Worm (Caenorhabditis elegans) whole organism, late embryonic: Measurements from ENCODE around the gene rcs-1.

ENCODE experiments used
- C38D4.7 ChIP-seq: fragments of 200-800 bp; sonication (Bioruptor generic); optimal IDR thresholded peaks from 2 replicates; lab custom pipeline; 2018; ENCODE audit warnings: mild to moderate bottlenecking, missing genetic modification characterization, moderate library complexity, missing compliant biosample characterization
- F13H6.1 ChIP-seq: sonication (generic microtip); optimal IDR thresholded peaks from 2 replicates; lab custom pipeline; 2016; ENCODE audit warnings: missing genetic modification characterization, missing compliant biosample characterization
- K02D7.2 ChIP-seq: sonication (generic microtip); optimal IDR thresholded peaks from 2 replicates; lab custom pipeline; 2017; ENCODE audit warnings: mild to moderate bottlenecking, missing genetic modification characterization, missing compliant biosample characterization
- K09A11.1 ChIP-seq: sonication (generic microtip); optimal IDR thresholded peaks from 2 replicates; lab custom pipeline; 2017; ENCODE audit warnings: antibody characterized with exemption, mild to moderate bottlenecking, missing genetic modification characterization, missing compliant biosample characterization; ENCODE audit not compliant: insufficient read depth
- T23F11.4 ChIP-seq: fragments of 200-800 bp; sonication (Bioruptor generic); optimal IDR thresholded peaks from 2 replicates; lab custom pipeline; 2018; ENCODE audit warnings: mild to moderate bottlenecking, missing genetic modification characterization, missing compliant biosample characterization
- Y22D7AL.16 ChIP-seq: sonication (generic microtip); optimal IDR thresholded peaks from 2 replicates; lab custom pipeline; 2016; ENCODE audit warnings: missing genetic modification characterization, missing compliant biosample characterization
- ahr-1 ChIP-seq: sonication (generic microtip); optimal IDR thresholded peaks from 2 replicates; lab custom pipeline; 2016; ENCODE audit warnings: missing genetic modification characterization, missing compliant biosample characterization
- ama-1 ChIP-seq: fragments of 150-350 bp; optimal IDR thresholded peaks from 2 replicates; lab custom pipeline; 2014
- ceh-14 ChIP-seq: sonication (generic microtip); optimal IDR thresholded peaks from 2 replicates; lab custom pipeline; 2016; ENCODE audit warnings: missing genotype, missing genetic modification characterization, missing compliant biosample characterization
- ceh-18 ChIP-seq: sonication (generic microtip); optimal IDR thresholded peaks from 2 replicates; lab custom pipeline; 2016; ENCODE audit warnings: missing genetic modification characterization, missing compliant biosample characterization
- ceh-19 ChIP-seq: fragments of 200-800 bp; sonication (Bioruptor generic); optimal IDR thresholded peaks from 2 replicates; lab custom pipeline; 2018; ENCODE audit warnings: mild to moderate bottlenecking, missing genetic modification characterization, missing compliant biosample characterization
- ceh-2 ChIP-seq: sonication (generic microtip); optimal IDR thresholded peaks from 2 replicates; lab custom pipeline; 2016; ENCODE audit warnings: missing genotype, missing genetic modification characterization, missing compliant biosample characterization
- ceh-22 ChIP-seq: sonication (generic microtip); optimal IDR thresholded peaks from 2 replicates; lab custom pipeline; 2017; ENCODE audit warnings: missing biosample characterization, missing genetic modification characterization
- ceh-30 ChIP-seq: fragments of 150-350 bp; optimal IDR thresholded peaks from 2 replicates; lab custom pipeline; 2014; ENCODE audit warnings: missing biosample characterization, missing genetic modification characterization
- ceh-34 ChIP-seq: sonication (generic microtip); optimal IDR thresholded peaks from 2 replicates; lab custom pipeline; 2016; ENCODE audit warnings: mild to moderate bottlenecking, missing genetic modification characterization, missing compliant biosample characterization
- ceh-45 ChIP-seq: fragments of 200-800 bp; sonication (Bioruptor generic); IDR thresholded peaks from 2 replicates; pipeline ENCODE4 v1.3.6; 2022; ENCODE audit warnings: missing genetic modification reagents, missing genetic modification characterization, missing compliant biosample characterization
- ceh-48 ChIP-seq: sonication (generic microtip); optimal IDR thresholded peaks from 2 replicates; lab custom pipeline; 2016; ENCODE audit warnings: missing genetic modification characterization, inconsistent platforms, missing compliant biosample characterization
- ceh-6 ChIP-seq: fragments of 200-800 bp; sonication (Bioruptor generic); optimal IDR thresholded peaks from 2 replicates; lab custom pipeline; 2018; ENCODE audit warnings: mild to moderate bottlenecking, missing genetic modification characterization, missing compliant biosample characterization
- ceh-9 ChIP-seq: sonication (generic microtip); optimal IDR thresholded peaks from 2 replicates; lab custom pipeline; 2016; ENCODE audit warnings: mild to moderate bottlenecking, missing genetic modification characterization, inconsistent platforms, missing compliant biosample characterization
- che-1 ChIP-seq: sonication (generic microtip); optimal IDR thresholded peaks from 2 replicates; lab custom pipeline; 2016; ENCODE audit warnings: mild to moderate bottlenecking, missing genetic modification characterization, missing compliant biosample characterization
- dmd-4 ChIP-seq: sonication (generic microtip); optimal IDR thresholded peaks from 2 replicates; lab custom pipeline; 2016; ENCODE audit warnings: borderline replicate concordance, missing genetic modification characterization, missing compliant biosample characterization
- dve-1 ChIP-seq: sonication (generic microtip); optimal IDR thresholded peaks from 2 replicates; lab custom pipeline; 2017; ENCODE audit warnings: antibody characterized with exemption, mild to moderate bottlenecking, missing genetic modification characterization, missing compliant biosample characterization
- elt-4 ChIP-seq: sonication (generic microtip); optimal IDR thresholded peaks from 2 replicates; lab custom pipeline; 2016; ENCODE audit warnings: missing genetic modification characterization, missing compliant biosample characterization
- ets-4 ChIP-seq: sonication (generic microtip); optimal IDR thresholded peaks from 2 replicates; lab custom pipeline; 2016; ENCODE audit warnings: missing genetic modification characterization, missing compliant biosample characterization
- eyg-1 ChIP-seq: sonication (generic microtip); optimal IDR thresholded peaks from 2 replicates; lab custom pipeline; 2016; ENCODE audit warnings: missing genotype, missing genetic modification characterization, missing compliant biosample characterization
- fax-1 ChIP-seq: sonication (generic microtip); optimal IDR thresholded peaks from 2 replicates; lab custom pipeline; 2016; ENCODE audit warnings: missing genotype, missing genetic modification characterization, missing compliant biosample characterization
- fkh-10 ChIP-seq: fragments of 150-350 bp; optimal IDR thresholded peaks from 2 replicates; lab custom pipeline; 2014; ENCODE audit warnings: missing biosample characterization, missing genetic modification reagents, missing genetic modification characterization
- gmeb-2 ChIP-seq: sonication (generic microtip); optimal IDR thresholded peaks from 2 replicates; lab custom pipeline; 2016; ENCODE audit warnings: missing genetic modification characterization, inconsistent platforms, missing compliant biosample characterization
- hlh-13 ChIP-seq: fragments of 200-800 bp; sonication (Bioruptor generic); optimal IDR thresholded peaks from 2 replicates; lab custom pipeline; 2018; ENCODE audit warnings: mild to moderate bottlenecking, missing genetic modification characterization, missing compliant biosample characterization
- hlh-15 ChIP-seq: sonication (generic microtip); optimal IDR thresholded peaks from 2 replicates; lab custom pipeline; 2016; ENCODE audit warnings: missing genetic modification characterization, missing compliant biosample characterization
- hlh-30 ChIP-seq: sonication (generic microtip); optimal IDR thresholded peaks from 2 replicates; lab custom pipeline; 2017; ENCODE audit warnings: antibody characterized with exemption, missing genetic modification characterization, missing compliant biosample characterization; ENCODE audit not compliant: insufficient read depth
- hlh-6 ChIP-seq: sonication (generic microtip); optimal IDR thresholded peaks from 2 replicates; lab custom pipeline; 2016; ENCODE audit warnings: missing genotype, missing genetic modification characterization, missing compliant biosample characterization
- hlh-8 ChIP-seq: sonication (generic microtip); optimal IDR thresholded peaks from 2 replicates; lab custom pipeline; 2016; ENCODE audit warnings: missing genotype, missing genetic modification characterization, missing compliant biosample characterization
- lin-11 ChIP-seq: fragments of 200-800 bp; sonication (Bioruptor generic); optimal IDR thresholded peaks from 2 replicates; lab custom pipeline; 2018; ENCODE audit warnings: mild to moderate bottlenecking, missing genetic modification characterization, missing compliant biosample characterization
- madf-2 ChIP-seq: sonication (generic microtip); optimal IDR thresholded peaks from 2 replicates; lab custom pipeline; 2017; ENCODE audit warnings: missing genetic modification characterization, missing compliant biosample characterization
- mec-3 ChIP-seq: sonication (generic microtip); optimal IDR thresholded peaks from 2 replicates; lab custom pipeline; 2016; ENCODE audit warnings: borderline replicate concordance, missing genetic modification characterization, missing compliant biosample characterization
- nfya-1 ChIP-seq: sonication (generic microtip); optimal IDR thresholded peaks from 2 replicates; lab custom pipeline; 2017; ENCODE audit warnings: missing genetic modification characterization, mild to moderate bottlenecking, missing compliant biosample characterization, antibody characterized with exemption, moderate library complexity
- nhr-11 ChIP-seq: fragments of 150-350 bp; optimal IDR thresholded peaks from 2 replicates; lab custom pipeline; 2014; ENCODE audit warnings: missing biosample characterization, missing genetic modification characterization
- nhr-232 ChIP-seq: sonication (generic microtip); optimal IDR thresholded peaks from 2 replicates; lab custom pipeline; 2016; ENCODE audit warnings: missing genetic modification characterization, missing compliant biosample characterization
- pax-1 ChIP-seq: fragments of 150-350 bp; optimal IDR thresholded peaks from 2 replicates; lab custom pipeline; 2014; ENCODE audit warnings: missing biosample characterization, missing genetic modification characterization
- pqm-1 ChIP-seq: sonication (generic microtip); optimal IDR thresholded peaks from 2 replicates; lab custom pipeline; 2016; ENCODE audit warnings: missing genetic modification characterization, missing compliant biosample characterization
- pros-1 ChIP-seq: fragments of 150-350 bp; optimal IDR thresholded peaks from 2 replicates; lab custom pipeline; 2014; ENCODE audit warnings: missing biosample characterization, missing genetic modification reagents, missing genetic modification characterization
- ref-2 ChIP-seq: sonication (generic microtip); optimal IDR thresholded peaks from 2 replicates; lab custom pipeline; 2016; ENCODE audit warnings: missing genetic modification characterization, missing compliant biosample characterization
- rnt-1 ChIP-seq: sonication (generic microtip); optimal IDR thresholded peaks from 2 replicates; lab custom pipeline; 2016; ENCODE audit warnings: missing genetic modification characterization, missing compliant biosample characterization
- sox-4 ChIP-seq: sonication (generic microtip); optimal IDR thresholded peaks from 2 replicates; lab custom pipeline; 2017; ENCODE audit warnings: mild to moderate bottlenecking, missing genetic modification characterization, inconsistent platforms, missing compliant biosample characterization
- syd-9 ChIP-seq: sonication (generic microtip); optimal IDR thresholded peaks from 2 replicates; lab custom pipeline; 2016; ENCODE audit warnings: mild to moderate bottlenecking, missing genetic modification characterization, moderate library complexity, missing compliant biosample characterization
- tbx-2 ChIP-seq: sonication (generic microtip); optimal IDR thresholded peaks from 2 replicates; lab custom pipeline; 2016; ENCODE audit warnings: missing genetic modification characterization, missing compliant biosample characterization
- ttx-3 ChIP-seq: sonication (generic microtip); optimal IDR thresholded peaks from 2 replicates; lab custom pipeline; 2016; ENCODE audit warnings: missing genetic modification reagents, missing genetic modification characterization, missing compliant biosample characterization
- unc-3 ChIP-seq, 2 experiments: fragments of 200-800 bp in 1 of 2; sonication (Bioruptor generic) in 1 of 2; sonication (generic microtip) in 1 of 2; conservative IDR thresholded peaks in 1 of 2; optimal IDR thresholded peaks in 1 of 2; 2 replicates each; pipeline versions ENCODE4 v1.3.6 to Lab custom; 2016 to 2022; ENCODE audit warnings: missing compliant biosample characterization in 2 of 2, missing genetic modification characterization in 2 of 2, missing genetic modification reagents in 1 of 2
- unc-42 ChIP-seq: sonication (generic microtip); optimal IDR thresholded peaks from 2 replicates; lab custom pipeline; 2016; ENCODE audit warnings: missing genotype, missing genetic modification characterization, missing compliant biosample characterization
- unc-55 ChIP-seq: sonication (generic microtip); optimal IDR thresholded peaks from 2 replicates; lab custom pipeline; 2017; ENCODE audit warnings: missing biosample characterization, missing genetic modification reagents, missing genetic modification characterization
- unc-86 ChIP-seq: sonication (generic microtip); optimal IDR thresholded peaks from 2 replicates; lab custom pipeline; 2016; ENCODE audit warnings: missing genetic modification characterization, missing compliant biosample characterization
- ztf-16 ChIP-seq: sonication (generic microtip); optimal IDR thresholded peaks from 2 replicates; lab custom pipeline; 2017; ENCODE audit warnings: missing genetic modification characterization, missing compliant biosample characterization

The rcs-1 gene

ce11 chrX:8810908-8811307 is 17.4 kb downstream of the rcs-1 start, which contains the start of gene R04E5.9:
Gene R04E5.9 (minus strand): TSS chrX:8811142.
- TF ChIP-seq pax-1 (no peak), unc-86 (tag; lab: Kevin White, UChicago) (no peak), F13H6.1 (tag; lab: Kevin White, UChicago) (peak; percentile 54), ceh-2 (tag; lab: Kevin White, UChicago) (peak; percentile 63), unc-42 (tag; lab: Kevin White, UChicago) (peak; percentile 75), ceh-9 (tag; lab: Kevin White, UChicago) (no peak), sox-4 (tag; lab: Kevin White, UChicago) (peak; percentile 25), ceh-48 (peak; percentile 85), ceh-14 (tag; lab: Kevin White, UChicago) (peak; percentile 67), rnt-1 (tag; lab: Kevin White, UChicago) (no peak), tbx-2 (tag; lab: Kevin White, UChicago) (peak; percentile 85), hlh-30 (tag; lab: Kevin White, UChicago) (peak; percentile 82), nhr-11 (no peak), ttx-3 (peak; percentile 17), ceh-30 (tag; lab: Kevin White, UChicago) (no peak), hlh-13 (no peak), K09A11.1 (tag; lab: Kevin White, UChicago) (no peak), C38D4.7 (GFP tag; lab: Kevin White, UChicago) (no peak), Y22D7AL.16 (tag; lab: Kevin White, UChicago) (no peak), syd-9 (tag; lab: Kevin White, UChicago) (peak; percentile 42), ceh-18 (tag; lab: Kevin White, UChicago) (peak; percentile 75), ahr-1 (tag; lab: Kevin White, UChicago) (no peak), ztf-16 (peak; percentile 23), ref-2 (tag; lab: Kevin White, UChicago) (peak; percentile 87), dve-1 (tag; lab: Kevin White, UChicago) (no peak), mec-3 (tag; lab: Kevin White, UChicago) (no peak), gmeb-2 (tag; lab: Kevin White, UChicago) (no peak), elt-4 (tag; lab: Kevin White, UChicago) (no peak), nfya-1 (tag; lab: Kevin White, UChicago) (peak; percentile 76), dmd-4 (peak; percentile 30), nhr-232 (tag; lab: Kevin White, UChicago) (no peak), hlh-8 (tag; lab: Kevin White, UChicago) (peak; percentile 73), ets-4 (tag; lab: Kevin White, UChicago) (peak; percentile 42), ama-1 (lab: Kevin White, UChicago) (no peak), lin-11 (tag; lab: Kevin White, UChicago) (no peak), unc-55 (GFP tag; lab: Kevin White, UChicago) (no peak), hlh-6 (tag; lab: Kevin White, UChicago) (no peak), ceh-6 (GFP tag; lab: Kevin White, UChicago) (no peak), K02D7.2 (no peak), ceh-34 (tag; lab: Kevin White, UChicago) (peak; percentile 76), pqm-1 (tag; lab: Kevin White, UChicago) (peak; percentile 47), T23F11.4 (GFP tag; lab: Kevin White, UChicago) (no peak), madf-2 (no peak), ceh-45 (GFP tag; lab: Robert Waterston, UW) (no peak), fkh-10 (GFP tag; lab: Kevin White, UChicago) (no peak), unc-3 (GFP tag; conservative IDR thresholded peaks at IDR 0.05; lab: Robert Waterston, UW) (no peak), unc-3 (tag; optimal IDR thresholded peaks at IDR 0.05; lab: Kevin White, UChicago) (no peak), fax-1 (tag; lab: Kevin White, UChicago) (no peak), che-1 (no peak), hlh-15 (no peak), pros-1 (tag; lab: Kevin White, UChicago) (peak; percentile 75), ceh-22 (no peak), eyg-1 (peak; percentile 30), ceh-19 (peak; percentile 29)
